In genomic region chrIV:3742426-3742839, ce11 we compare ENCODE assay signal across 2 worm cellular contexts.
TF ChIP-seq lines count a peak whose summit lies in the region.

No protein-coding gene starts in this region.

TF ChIP-seq in whole organism, L2 larva, 48 proteins besides CTCF, POLR2A, EP300 and RAD21 (continued from another document):
- peak; percentile 42 for TF ChIP-seq snpc-4 (tag; optimal IDR thresholded peaks at IDR 0.05; lab: Kevin White, UChicago)
- TF ChIP-seq mab-5 (tag; optimal IDR thresholded peaks at IDR 0.05; lab: Kevin White, UChicago): peak; percentile 19
- no peak for TF ChIP-seq nhr-237 (tag; optimal IDR thresholded peaks at IDR 0.05; lab: Kevin White, UChicago)
- peak; percentile 80 for TF ChIP-seq fos-1 (tag; optimal IDR thresholded peaks at IDR 0.05; lab: Kevin White, UChicago)
- TF ChIP-seq lin-11 (tag; optimal IDR thresholded peaks at IDR 0.05; lab: Kevin White, UChicago): peak; percentile 39
- peak; percentile 1 for TF ChIP-seq zag-1 (tag; optimal IDR thresholded peaks at IDR 0.05; lab: Kevin White, UChicago)
- TF ChIP-seq mbf-1 (tag; optimal IDR thresholded peaks at IDR 0.05; lab: Kevin White, UChicago): no peak
- TF ChIP-seq Y55F3AM.14 (GFP tag; optimal IDR thresholded peaks at IDR 0.05; lab: Kevin White, UChicago): peak; percentile 36
- peak; percentile 80 for TF ChIP-seq gmeb-1 (tag; optimal IDR thresholded peaks at IDR 0.05; lab: Kevin White, UChicago)
- TF ChIP-seq skn-1 (tag; optimal IDR thresholded peaks at IDR 0.05; lab: Kevin White, UChicago): no peak
- TF ChIP-seq sma-9 (GFP tag; optimal IDR thresholded peaks at IDR 0.05; lab: Kevin White, UChicago): peak; percentile 90
- TF ChIP-seq sma-9 (tag; optimal IDR thresholded peaks at IDR 0.05; lab: Kevin White, UChicago): no peak
- TF ChIP-seq ceh-82 (tag; optimal IDR thresholded peaks at IDR 0.05; lab: Kevin White, UChicago): no peak
- TF ChIP-seq nhr-129 (tag; optimal IDR thresholded peaks at IDR 0.05; lab: Kevin White, UChicago): peak; percentile 93
- TF ChIP-seq ztf-11 (tag; optimal IDR thresholded peaks at IDR 0.05; lab: Kevin White, UChicago): no peak
- TF ChIP-seq peb-1 (tag; optimal IDR thresholded peaks at IDR 0.05; lab: Kevin White, UChicago): no peak
- no peak for TF ChIP-seq elt-3 (tag; optimal IDR thresholded peaks at IDR 0.05; lab: Kevin White, UChicago)
- no peak for TF ChIP-seq ceh-16 (tag; optimal IDR thresholded peaks at IDR 0.05; lab: Kevin White, UChicago)
- peak; percentile 88 for TF ChIP-seq unc-55 (GFP tag; optimal IDR thresholded peaks at IDR 0.05; lab: Kevin White, UChicago)
- TF ChIP-seq blmp-1 (tag; optimal IDR thresholded peaks at IDR 0.05; lab: Kevin White, UChicago; ENCODE audit: insufficient read depth): peak; percentile 62
- TF ChIP-seq lsy-2 (tag; optimal IDR thresholded peaks at IDR 0.05; lab: Kevin White, UChicago): peak; percentile 38 to 91
- TF ChIP-seq nhr-25 (tag; optimal IDR thresholded peaks at IDR 0.05; lab: Kevin White, UChicago): peak; percentile 87
- peak; percentile 66 for TF ChIP-seq sem-4 (tag; optimal IDR thresholded peaks at IDR 0.05; lab: Kevin White, UChicago)
- peak; percentile 77 for TF ChIP-seq lin-13 (GFP tag; optimal IDR thresholded peaks at IDR 0.05; lab: Kevin White, UChicago)
- peak in 1 of 2 experiments; percentile 61 for TF ChIP-seq mdl-1 (tag; optimal IDR thresholded peaks at IDR 0.05; lab: Kevin White, UChicago)

TF ChIP-seq in whole organism, L4 larva, 104 proteins besides CTCF, POLR2A, EP300 and RAD21 (continued from another document):
- TF ChIP-seq daf-16 (GFP tag; optimal IDR thresholded peaks at IDR 0.05; lab: Kevin White, UChicago): no peak
- peak; percentile 67 for TF ChIP-seq daf-16 (tag; optimal IDR thresholded peaks at IDR 0.05; lab: Kevin White, UChicago)
- TF ChIP-seq unc-39 (tag; optimal IDR thresholded peaks at IDR 0.05; lab: Kevin White, UChicago): no peak
- TF ChIP-seq ztf-7 (tag; optimal IDR thresholded peaks at IDR 0.05; lab: Kevin White, UChicago): peak; percentile 58
- peak; percentile 57 for TF ChIP-seq nhr-25 (tag; optimal IDR thresholded peaks at IDR 0.05; lab: Kevin White, UChicago; ENCODE audit: borderline replicate concordance, insufficient read depth)
- no peak for TF ChIP-seq snpc-1.2 (GFP tag; IDR thresholded peaks at IDR 0.05; lab: Robert Waterston, UW)
- no peak for TF ChIP-seq duxl-1 (tag; optimal IDR thresholded peaks at IDR 0.05; lab: Kevin White, UChicago; ENCODE audit: poor library complexity)
- no peak for TF ChIP-seq ceh-82 (tag; optimal IDR thresholded peaks at IDR 0.05; lab: Kevin White, UChicago)
- no peak for TF ChIP-seq zip-11 (GFP tag; IDR thresholded peaks at IDR 0.05; lab: Robert Waterston, UW)
- TF ChIP-seq unc-130 (GFP tag; optimal IDR thresholded peaks at IDR 0.05; lab: Kevin White, UChicago): no peak
- TF ChIP-seq attf-4 (tag; optimal IDR thresholded peaks at IDR 0.05; lab: Kevin White, UChicago): no peak
- TF ChIP-seq ceh-20 (GFP tag; IDR thresholded peaks at IDR 0.05; lab: Robert Waterston, UW): no peak
- TF ChIP-seq T20F7.1 (GFP tag; optimal IDR thresholded peaks at IDR 0.05; lab: Kevin White, UChicago): no peak
- TF ChIP-seq mxl-3 (GFP tag; optimal IDR thresholded peaks at IDR 0.05; lab: Kevin White, UChicago): no peak
- no peak for TF ChIP-seq Y75B8A.6 (GFP tag; IDR thresholded peaks at IDR 0.05; lab: Robert Waterston, UW)
- no peak for TF ChIP-seq gei-8 (GFP tag; optimal IDR thresholded peaks at IDR 0.05; lab: Kevin White, UChicago)
- peak; percentile 4 for TF ChIP-seq spr-3 (GFP tag; optimal IDR thresholded peaks at IDR 0.05; lab: Kevin White, UChicago)
- no peak for TF ChIP-seq pha-4 (GFP tag; IDR thresholded peaks at IDR 0.05; lab: Robert Waterston, UW)
- TF ChIP-seq pha-4 (tag; optimal IDR thresholded peaks at IDR 0.05; lab: Kevin White, UChicago): peak; percentile 60
- no peak for TF ChIP-seq ceh-62 (tag; optimal IDR thresholded peaks at IDR 0.05; lab: Kevin White, UChicago)
- TF ChIP-seq nhr-102 (tag; optimal IDR thresholded peaks at IDR 0.05; lab: Kevin White, UChicago): peak; percentile 40
- no peak for TF ChIP-seq lin-29 (GFP tag; IDR thresholded peaks at IDR 0.05; lab: Robert Waterston, UW)
- TF ChIP-seq zip-2 (tag; optimal IDR thresholded peaks at IDR 0.05; lab: Kevin White, UChicago): no peak
- TF ChIP-seq mxl-2 (GFP tag; conservative IDR thresholded peaks at IDR 0.05; lab: Robert Waterston, UW): no peak
- TF ChIP-seq zag-1 (tag; optimal IDR thresholded peaks at IDR 0.05; lab: Kevin White, UChicago): no peak
- peak; percentile 86 for TF ChIP-seq nhr-28 (tag; optimal IDR thresholded peaks at IDR 0.05; lab: Kevin White, UChicago)
- TF ChIP-seq mes-2 (tag; optimal IDR thresholded peaks at IDR 0.05; lab: Kevin White, UChicago; ENCODE audit: poor library complexity, severe bottlenecking): peak; percentile 73
- peak; percentile 83 for TF ChIP-seq nhr-11 (tag; optimal IDR thresholded peaks at IDR 0.05; lab: Kevin White, UChicago)
- peak; percentile 62 for TF ChIP-seq nhr-10 (tag; optimal IDR thresholded peaks at IDR 0.05; lab: Kevin White, UChicago)
- TF ChIP-seq fos-1 (tag; optimal IDR thresholded peaks at IDR 0.05; lab: Kevin White, UChicago): no peak
- no peak for TF ChIP-seq ZK337.2 (GFP tag; IDR thresholded peaks at IDR 0.05; lab: Robert Waterston, UW)
- TF ChIP-seq dmd-8 (GFP tag; IDR thresholded peaks at IDR 0.05; lab: Robert Waterston, UW): no peak
- no peak for TF ChIP-seq F26F4.8 (GFP tag; conservative IDR thresholded peaks at IDR 0.05; lab: Robert Waterston, UW)
- TF ChIP-seq snpc-4 (tag; optimal IDR thresholded peaks at IDR 0.05; lab: Kevin White, UChicago): no peak
- TF ChIP-seq zfp-2 (tag; optimal IDR thresholded peaks at IDR 0.05; lab: Kevin White, UChicago): no peak
- peak; percentile 87 for TF ChIP-seq hmg-1.1 (GFP tag; IDR thresholded peaks at IDR 0.05; lab: Robert Waterston, UW)
- peak; percentile 90 for TF ChIP-seq dve-1 (tag; optimal IDR thresholded peaks at IDR 0.05; lab: Kevin White, UChicago; ENCODE audit: insufficient read depth)
- no peak for TF ChIP-seq nhr-237 (tag; optimal IDR thresholded peaks at IDR 0.05; lab: Kevin White, UChicago)
- TF ChIP-seq T26A8.4 (GFP tag; IDR thresholded peaks at IDR 0.05; lab: Robert Waterston, UW): peak; percentile 52; the same call in 1 of the 2 replicates
- TF ChIP-seq F49E8.2 (tag; optimal IDR thresholded peaks at IDR 0.05; lab: Kevin White, UChicago; ENCODE audit: borderline replicate concordance): no peak
- no peak for TF ChIP-seq aly-2 (tag; optimal IDR thresholded peaks at IDR 0.05; lab: Kevin White, UChicago)
- TF ChIP-seq jun-1 (tag; optimal IDR thresholded peaks at IDR 0.05; lab: Kevin White, UChicago): peak; percentile 62
- no peak for TF ChIP-seq F37D6.2 (tag; optimal IDR thresholded peaks at IDR 0.05; lab: Kevin White, UChicago)
- no peak; the same call in 1 of the 2 replicates for TF ChIP-seq php-3 (GFP tag; IDR thresholded peaks at IDR 0.05; lab: Robert Waterston, UW)
- TF ChIP-seq nhr-41 (GFP tag; IDR thresholded peaks at IDR 0.05; lab: Robert Waterston, UW): no peak
- TF ChIP-seq ztf-11 (tag; optimal IDR thresholded peaks at IDR 0.05; lab: Kevin White, UChicago): no peak
- no peak for TF ChIP-seq pqm-1 (tag; optimal IDR thresholded peaks at IDR 0.05; lab: Kevin White, UChicago)
- TF ChIP-seq Y105C5A.15 (GFP tag; IDR thresholded peaks at IDR 0.05; lab: Robert Waterston, UW): no peak
- TF ChIP-seq lim-7 (GFP tag; IDR thresholded peaks at IDR 0.05; lab: Robert Waterston, UW): no peak
- peak; percentile 54; the same call in 1 of the 2 replicates for TF ChIP-seq arid-1 (GFP tag; conservative IDR thresholded peaks at IDR 0.05; lab: Robert Waterston, UW)
- no peak for TF ChIP-seq zfp-3 (GFP tag; conservative IDR thresholded peaks at IDR 0.05; lab: Robert Waterston, UW)
- TF ChIP-seq nhr-76 (tag; optimal IDR thresholded peaks at IDR 0.05; lab: Kevin White, UChicago): no peak
- no peak for TF ChIP-seq vab-7 (GFP tag; IDR thresholded peaks at IDR 0.05; lab: Robert Waterston, UW)
- TF ChIP-seq lin-13 (GFP tag; optimal IDR thresholded peaks at IDR 0.05; lab: Kevin White, UChicago): no peak
- no peak for TF ChIP-seq ceh-44 (GFP tag; IDR thresholded peaks at IDR 0.05; lab: Robert Waterston, UW)
- TF ChIP-seq mdt-29 (GFP tag; IDR thresholded peaks at IDR 0.05; lab: Robert Waterston, UW): no peak
- TF ChIP-seq ctbp-1 (GFP tag; IDR thresholded peaks at IDR 0.05; lab: Robert Waterston, UW): 0 out of 2 replicates have a peak, but pooled peaks have one; percentile 21
- peak; percentile 71 for TF ChIP-seq nhr-6 (tag; optimal IDR thresholded peaks at IDR 0.05; lab: Kevin White, UChicago)
- TF ChIP-seq nhr-42 (GFP tag; IDR thresholded peaks at IDR 0.05; lab: Robert Waterston, UW): no peak
- no peak for TF ChIP-seq ceh-32 (tag; optimal IDR thresholded peaks at IDR 0.05; lab: Kevin White, UChicago; ENCODE audit: poor library complexity)
- no peak for TF ChIP-seq saeg-2 (GFP tag; IDR thresholded peaks at IDR 0.05; lab: Robert Waterston, UW)
- peak; percentile 61 for TF ChIP-seq nhr-48 (tag; optimal IDR thresholded peaks at IDR 0.05; lab: Kevin White, UChicago)
- TF ChIP-seq madf-9 (GFP tag; conservative IDR thresholded peaks at IDR 0.05; lab: Robert Waterston, UW): no peak
- TF ChIP-seq lin-15B (tag; optimal IDR thresholded peaks at IDR 0.05; lab: Kevin White, UChicago): no peak
- no peak for TF ChIP-seq Y5F2A.4 (GFP tag; optimal IDR thresholded peaks at IDR 0.05; lab: Kevin White, UChicago)
- peak in 1 of 2 experiments; percentile 66 for TF ChIP-seq unc-62 (GFP tag; optimal IDR thresholded peaks at IDR 0.05 in 1 of 2; lab: Kevin White, UChicago)
- no peak for TF ChIP-seq unc-62 (tag; optimal IDR thresholded peaks at IDR 0.05; lab: Kevin White, UChicago)
- peak; percentile 70 for TF ChIP-seq ceh-28 (tag; optimal IDR thresholded peaks at IDR 0.05; lab: Kevin White, UChicago)
- TF ChIP-seq Y48G9A.11 (GFP tag; IDR thresholded peaks at IDR 0.05; lab: Robert Waterston, UW): no peak
- TF ChIP-seq tag-97 (GFP tag; IDR thresholded peaks at IDR 0.05; lab: Robert Waterston, UW): no peak
- no peak for TF ChIP-seq tra-1 (GFP tag; IDR thresholded peaks at IDR 0.05; lab: Robert Waterston, UW)
- TF ChIP-seq mep-1 (tag; optimal IDR thresholded peaks at IDR 0.05; lab: Kevin White, UChicago): peak; percentile 85
- TF ChIP-seq fkh-10 (GFP tag; optimal IDR thresholded peaks at IDR 0.05; lab: Kevin White, UChicago): no peak
- TF ChIP-seq nhr-77 (tag; optimal IDR thresholded peaks at IDR 0.05; lab: Kevin White, UChicago): no peak
- TF ChIP-seq mdl-1 (tag; optimal IDR thresholded peaks at IDR 0.05; lab: Kevin White, UChicago): peak in 1 of 2 experiments; percentile 88
- no peak for TF ChIP-seq cey-2 (tag; optimal IDR thresholded peaks at IDR 0.05; lab: Kevin White, UChicago; ENCODE audit: borderline replicate concordance, insufficient read depth)
- no peak for TF ChIP-seq lin-39 (tag; optimal IDR thresholded peaks at IDR 0.05; lab: Kevin White, UChicago)
- TF ChIP-seq set-16 (GFP tag; IDR thresholded peaks at IDR 0.05; lab: Robert Waterston, UW): peak; percentile 54
- no peak for TF ChIP-seq lir-3 (tag; optimal IDR thresholded peaks at IDR 0.05; lab: Kevin White, UChicago)
- no peak for TF ChIP-seq egl-27 (tag; optimal IDR thresholded peaks at IDR 0.05; lab: Kevin White, UChicago)
- no peak for TF ChIP-seq nhr-111 (GFP tag; optimal IDR thresholded peaks at IDR 0.05; lab: Kevin White, UChicago)
- TF ChIP-seq dmd-9 (GFP tag; IDR thresholded peaks at IDR 0.05; lab: Robert Waterston, UW): no peak
- no peak for TF ChIP-seq sdz-12 (GFP tag; optimal IDR thresholded peaks at IDR 0.05; lab: Kevin White, UChicago)
- TF ChIP-seq hlh-11 (tag; optimal IDR thresholded peaks at IDR 0.05; lab: Kevin White, UChicago): peak; percentile 99
